Worm (Caenorhabditis elegans) whole organism, young adult: ENCODE results near the gene F56C9.6.
"Not testable (repeated sequence)": the region's sequence is repeated elsewhere in the genome, so short reads cannot be mapped to it uniquely, and the experiment has no call there.

Experiments used
- B0336.3 ChIP-seq: fragments of 200-800 bp; sonication (Bioruptor generic); IDR thresholded peaks from 2 replicates; pipeline ENCODE4 v1.3.6; 2022; ENCODE audit warnings: missing genetic modification characterization, missing compliant biosample characterization
- ama-1 ChIP-seq, 3 experiments: fragments of 150-350 bp in 1 of 3; sonication (generic microtip) in 2 of 3; optimal IDR thresholded peaks; 2 replicates each; lab custom pipeline; 2014 to 2018; ENCODE audit warnings: missing biosample characterization in 2 of 3, missing genetic modification characterization in 2 of 3, missing genetic modification reagents in 2 of 3
- bed-2 ChIP-seq: fragments of 200-800 bp; sonication (Bioruptor generic); IDR thresholded peaks from 2 replicates; pipeline ENCODE4 v1.3.6; 2022; ENCODE audit warnings: missing genetic modification reagents, missing genetic modification characterization, missing compliant biosample characterization
- cebp-1 ChIP-seq, 2 experiments: fragments of 200-800 bp in 1 of 2; sonication (Bioruptor generic) in 1 of 2; sonication (generic microtip) in 1 of 2; IDR thresholded peaks in 1 of 2; optimal IDR thresholded peaks in 1 of 2; 2 replicates each; pipeline versions ENCODE4 v1.3.6 to Lab custom; 2017 to 2022; ENCODE audit warnings: missing compliant biosample characterization in 2 of 2, missing genetic modification characterization in 2 of 2, mild to moderate bottlenecking in 1 of 2, missing genetic modification reagents in 1 of 2, moderate library complexity in 1 of 2
- let-607 ChIP-seq, 2 experiments: fragments of 200-800 bp in 1 of 2; sonication (Bioruptor generic) in 1 of 2; sonication (generic microtip) in 1 of 2; optimal IDR thresholded peaks; 2 replicates each; lab custom pipeline; 2016 to 2018; ENCODE audit warnings: mild to moderate bottlenecking in 2 of 2, missing compliant biosample characterization in 2 of 2, missing genetic modification characterization in 2 of 2, moderate library complexity in 2 of 2, missing genotype in 1 of 2
- lin-26 ChIP-seq: fragments of 200-800 bp; sonication (Bioruptor generic); IDR thresholded peaks from 2 replicates; pipeline ENCODE4 v1.3.6; 2022; ENCODE audit warnings: missing genetic modification reagents, missing genetic modification characterization, missing compliant biosample characterization
- mcd-1 ChIP-seq: fragments of 200-800 bp; sonication (Bioruptor generic); IDR thresholded peaks from 2 replicates; pipeline ENCODE4 v1.3.6; 2022; ENCODE audit warnings: missing genetic modification reagents, missing genetic modification characterization, missing compliant biosample characterization
- nhr-27 ChIP-seq: fragments of 200-800 bp; sonication (Bioruptor generic); optimal IDR thresholded peaks from 2 replicates; lab custom pipeline; 2018; ENCODE audit warnings: mild to moderate bottlenecking, missing genetic modification characterization, moderate library complexity, missing compliant biosample characterization
- nhr-80 ChIP-seq: sonication (generic microtip); optimal IDR thresholded peaks from 2 replicates; lab custom pipeline; 2016; ENCODE audit warnings: missing genetic modification characterization, missing compliant biosample characterization
- sdz-38 ChIP-seq: sonication (generic microtip); optimal IDR thresholded peaks from 2 replicates; lab custom pipeline; 2016; ENCODE audit warnings: missing genotype, missing genetic modification characterization, missing compliant biosample characterization
- snpc-4 ChIP-seq, 5 experiments: fragments of 150-350 bp in 1 of 5; sonication (generic microtip) in 4 of 5; optimal IDR thresholded peaks; 2 replicates each; lab custom pipeline; 2014 to 2018; ENCODE audit warnings: missing genetic modification characterization in 5 of 5, missing biosample characterization in 3 of 5, antibody characterized with exemption in 2 of 5, mild to moderate bottlenecking in 2 of 5, missing compliant biosample characterization in 2 of 5, missing genotype in 2 of 5, moderate library complexity in 2 of 5, missing genetic modification reagents in 1 of 5
- sptf-2 ChIP-seq: fragments of 200-800 bp; sonication (Bioruptor generic); optimal IDR thresholded peaks from 2 replicates; lab custom pipeline; 2018; ENCODE audit warnings: mild to moderate bottlenecking, missing genetic modification characterization, missing compliant biosample characterization
- unc-62 ChIP-seq: fragments of 150-350 bp; optimal IDR thresholded peaks from 2 replicates; lab custom pipeline; 2014; ENCODE audit warnings: missing biosample characterization, missing genetic modification reagents, missing genetic modification characterization

DNA sequence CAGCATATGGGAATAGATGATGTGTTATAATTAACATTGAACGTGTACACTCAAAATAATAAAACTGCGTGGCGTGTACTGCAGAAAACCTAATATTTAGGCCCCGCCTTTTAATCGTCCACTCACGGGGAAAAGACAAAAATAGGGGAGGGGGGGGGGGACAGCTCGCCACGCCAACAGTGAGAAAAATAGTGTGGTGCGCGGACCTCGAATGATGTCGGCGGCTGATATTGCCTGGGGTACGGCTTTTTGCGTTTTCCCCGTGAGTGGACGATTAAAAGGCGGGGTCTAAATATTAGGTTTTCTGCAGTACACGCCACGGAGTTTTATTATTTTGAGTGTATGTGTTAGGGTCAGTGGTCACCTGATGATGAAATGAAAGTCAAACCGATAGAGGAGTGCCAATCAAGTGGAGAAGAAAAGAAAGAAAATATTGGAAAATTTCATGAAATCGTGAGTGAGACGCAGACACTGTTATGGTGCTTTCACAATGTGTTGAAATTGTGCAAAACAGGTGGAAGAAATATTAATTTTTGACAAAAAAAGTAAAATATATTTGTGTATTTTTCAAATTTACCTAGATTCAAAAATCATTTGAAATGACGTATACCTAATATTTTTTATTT lies 23.4 kb upstream of the F56C9.6 start:
- TF ChIP-seq let-607 (tag; optimal IDR thresholded peaks at IDR 0.05; lab: Kevin White, UChicago); sdz-38 (tag; lab: Kevin White, UChicago); ama-1 (optimal IDR thresholded peaks at IDR 0.05; lab: Kevin White, UChicago); ama-1 (GFP tag; optimal IDR thresholded peaks at IDR 0.05; lab: Kevin White, UChicago); unc-62 (GFP tag; lab: Kevin White, UChicago); bed-2 (GFP tag; lab: Robert Waterston, UW); sptf-2 (GFP tag; lab: Kevin White, UChicago); lin-26 (GFP tag; lab: Robert Waterston, UW); snpc-4 (GFP tag; optimal IDR thresholded peaks at IDR 0.05; lab: Kevin White, UChicago); nhr-27 (tag; lab: Kevin White, UChicago); B0336.3 (GFP tag; lab: Robert Waterston, UW): not testable (repeated sequence)
- TF ChIP-seq mcd-1 (GFP tag; lab: Robert Waterston, UW): peak; percentile 31; the same call in 1 of the 2 replicates
- TF ChIP-seq cebp-1 (GFP tag; IDR thresholded peaks at IDR 0.05; lab: Robert Waterston, UW): peak; percentile 66; the same call in 1 of the 2 replicates
- TF ChIP-seq cebp-1 (tag; optimal IDR thresholded peaks at IDR 0.05; lab: Kevin White, UChicago): peak; percentile 83
- TF ChIP-seq snpc-4 (tag; optimal IDR thresholded peaks at IDR 0.05; lab: Kevin White, UChicago): peak in 3 of 4 experiments; percentile 52 to 71 (median 69)
- TF ChIP-seq nhr-80 (tag; lab: Kevin White, UChicago): peak; percentile 21
